Worm (Caenorhabditis elegans) whole organism, early embryonic: ENCODE measurements around the gene fbxa-29.

Experiments used
- F13C5.2 ChIP-seq: sonication (generic microtip); optimal IDR thresholded peaks from 2 replicates; lab custom pipeline; 2017; ENCODE audit warnings: mild to moderate bottlenecking, missing genetic modification characterization, inconsistent platforms, missing compliant biosample characterization
- aly-1 ChIP-seq: sonication (generic microtip); optimal IDR thresholded peaks from 2 replicates; lab custom pipeline; 2016; ENCODE audit warnings: missing genetic modification characterization, missing compliant biosample characterization
- ama-1 ChIP-seq: fragments of 150-350 bp; optimal IDR thresholded peaks from 2 replicates; lab custom pipeline; 2014
- flt-1 ChIP-seq: fragments of 200-800 bp; sonication (Bioruptor generic); IDR thresholded peaks from 2 replicates; pipeline ENCODE4 v1.3.6; 2022; ENCODE audit warnings: missing genetic modification characterization, missing compliant biosample characterization
- hmbx-1 ChIP-seq: sonication (generic microtip); optimal IDR thresholded peaks from 2 replicates; lab custom pipeline; 2016; ENCODE audit warnings: mild to moderate bottlenecking, missing genetic modification characterization, missing compliant biosample characterization
- hmg-4 ChIP-seq: fragments of 200-800 bp; sonication (Bioruptor generic); optimal IDR thresholded peaks from 2 replicates; lab custom pipeline; 2018; ENCODE audit warnings: mild to moderate bottlenecking, missing genetic modification characterization, missing compliant biosample characterization
- hnd-1 ChIP-seq: sonication (generic microtip); optimal IDR thresholded peaks from 2 replicates; lab custom pipeline; 2016; ENCODE audit warnings: missing genetic modification characterization, missing compliant biosample characterization
- sea-1 ChIP-seq: fragments of 200-800 bp; sonication (Bioruptor generic); conservative IDR thresholded peaks from 2 replicates; pipeline ENCODE4 v1.3.6; 2022; ENCODE audit warnings: missing genetic modification characterization, missing compliant biosample characterization
- tbx-11 ChIP-seq: fragments of 200-800 bp; sonication (Bioruptor generic); IDR thresholded peaks from 2 replicates; pipeline ENCODE4 v1.3.6; 2022; ENCODE audit warnings: missing genetic modification characterization, missing compliant biosample characterization
- tbx-37 ChIP-seq: fragments of 200-800 bp; sonication (Bioruptor generic); conservative IDR thresholded peaks from 2 replicates; pipeline ENCODE4 v1.3.6; 2022; ENCODE audit warnings: missing genetic modification reagents, missing genetic modification characterization, missing compliant biosample characterization
- tra-4 ChIP-seq: sonication (generic microtip); optimal IDR thresholded peaks from 2 replicates; lab custom pipeline; 2017; ENCODE audit warnings: missing genetic modification characterization, missing compliant biosample characterization

DNA sequence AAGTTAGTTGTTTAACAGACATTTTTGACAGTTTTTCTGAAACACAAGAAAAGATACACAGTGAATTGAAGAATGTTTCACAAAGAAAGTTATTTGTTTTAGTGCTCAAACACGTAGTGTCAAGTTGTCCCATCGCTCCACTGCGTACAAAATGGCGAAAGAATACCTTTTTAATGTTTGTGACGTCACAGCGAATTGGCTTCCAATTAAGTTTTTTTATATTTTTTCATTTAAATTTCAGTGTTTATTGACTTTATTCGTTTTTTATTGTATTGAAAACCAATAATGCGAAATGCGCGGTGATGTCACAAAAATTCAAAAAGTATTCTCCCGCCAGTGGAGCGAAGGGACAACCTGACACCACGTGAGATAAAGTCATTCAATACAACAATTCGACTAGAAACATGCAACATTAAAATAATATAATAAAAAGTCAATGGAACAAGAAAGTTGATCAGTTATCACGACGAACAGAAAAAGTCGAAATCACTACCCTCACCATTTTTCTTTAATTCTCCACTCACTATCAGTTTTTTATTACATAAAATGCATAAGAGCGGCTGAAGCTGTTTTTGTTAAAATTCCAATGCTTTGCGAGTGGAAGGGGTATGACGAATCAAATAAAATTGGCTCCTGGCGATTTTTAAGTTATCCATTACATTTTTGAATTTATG lies at the start of gene fbxa-29:
- TF ChIP-seq tra-4 (tag; lab: Kevin White, UChicago) (no peak), sea-1 (GFP tag; lab: Robert Waterston, UW) (no peak), hnd-1 (tag; lab: Kevin White, UChicago) (no peak), tbx-37 (GFP tag; lab: Robert Waterston, UW) (no peak), hmg-4 (GFP tag; lab: Kevin White, UChicago) (no peak), flt-1 (GFP tag; lab: Robert Waterston, UW) (no peak), F13C5.2 (tag; lab: Kevin White, UChicago) (no peak), ama-1 (lab: Kevin White, UChicago) (no peak), aly-1 (tag; lab: Kevin White, UChicago) (no peak), hmbx-1 (no peak), tbx-11 (no peak)
